Worm (Caenorhabditis elegans) whole organism, L2 larva: ENCODE results near the gene lin-42.

Source experiments
- ZK546.5 ChIP-seq: sonication (generic microtip); optimal IDR thresholded peaks from 2 replicates; lab custom pipeline; 2017; ENCODE audit warnings: missing biosample characterization, missing genetic modification characterization
- ama-1 ChIP-seq: fragments of 150-350 bp; optimal IDR thresholded peaks from 2 replicates; lab custom pipeline; 2018; ENCODE audit warnings: inconsistent platforms
- lin-39 ChIP-seq: fragments of 150-350 bp; optimal IDR thresholded peaks from 2 replicates; lab custom pipeline; 2014; ENCODE audit warnings: missing biosample characterization, missing genetic modification reagents, missing genetic modification characterization
- nhr-6 ChIP-seq: fragments of 150-350 bp; optimal IDR thresholded peaks from 2 replicates; lab custom pipeline; 2014; ENCODE audit warnings: missing biosample characterization, missing genetic modification characterization
- snpc-4 ChIP-seq: fragments of 150-350 bp; optimal IDR thresholded peaks from 2 replicates; lab custom pipeline; 2014; ENCODE audit warnings: missing biosample characterization, missing genetic modification characterization
- unc-39 ChIP-seq: fragments of 150-350 bp; optimal IDR thresholded peaks from 2 replicates; lab custom pipeline; 2014; ENCODE audit warnings: missing biosample characterization, missing genetic modification characterization
- unc-62 ChIP-seq: fragments of 150-350 bp; optimal IDR thresholded peaks from 2 replicates; lab custom pipeline; 2014; ENCODE audit warnings: missing biosample characterization, missing genetic modification reagents, missing genetic modification characterization
- zag-1 ChIP-seq: fragments of 150-350 bp; optimal IDR thresholded peaks from 2 replicates; lab custom pipeline; 2014; ENCODE audit warnings: missing biosample characterization, missing genetic modification characterization
- ztf-11 ChIP-seq: sonication (generic microtip); optimal IDR thresholded peaks from 2 replicates; lab custom pipeline; 2017; ENCODE audit warnings: missing biosample characterization, missing genetic modification characterization
- ztf-4 ChIP-seq: fragments of 150-350 bp; optimal IDR thresholded peaks from 2 replicates; lab custom pipeline; 2014; ENCODE audit warnings: missing biosample characterization, missing genetic modification characterization

DNA sequence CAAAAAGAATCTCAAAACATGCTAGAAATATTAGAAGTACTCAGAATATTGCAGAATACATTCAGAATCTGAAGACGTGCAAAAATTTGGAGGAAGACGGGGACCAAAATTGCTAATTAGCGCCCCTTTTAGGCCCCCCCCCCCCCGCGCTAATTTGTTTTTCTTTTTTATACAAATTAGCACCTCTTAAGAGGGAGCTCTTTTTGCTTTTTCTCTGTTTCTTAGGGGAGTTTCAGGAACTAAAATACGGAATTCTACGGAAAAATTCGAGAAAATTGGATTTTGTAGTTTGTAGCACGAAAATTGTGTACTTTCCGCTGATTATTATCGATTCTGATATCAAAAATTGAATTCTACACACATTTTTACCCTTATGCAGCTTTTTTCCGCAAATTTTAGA, 49.4 kb upstream of the lin-42 start, which contains the start of gene glb-31:
- TF ChIP-seq unc-62 (no peak), ZK546.5 (tag; lab: Kevin White, UChicago) (no peak), ama-1 (lab: Kevin White, UChicago) (no peak), snpc-4 (tag; lab: Kevin White, UChicago) (no peak), lin-39 (tag; lab: Kevin White, UChicago) (no peak), ztf-11 (tag; lab: Kevin White, UChicago) (no peak), ztf-4 (tag; lab: Kevin White, UChicago) (no peak), nhr-6 (tag; lab: Kevin White, UChicago) (no peak), unc-39 (no peak), zag-1 (tag; lab: Kevin White, UChicago) (no peak)
